Worm (Caenorhabditis elegans) whole organism, late embryonic: ENCODE measurements around the gene T11G6.2.

ENCODE experiments used
- C08G9.2 ChIP-seq: sonication (generic microtip); optimal IDR thresholded peaks from 2 replicates; lab custom pipeline; 2016; ENCODE audit warnings: mild to moderate bottlenecking, missing genetic modification characterization, moderate library complexity, missing compliant biosample characterization
- Y22D7AL.16 ChIP-seq: sonication (generic microtip); optimal IDR thresholded peaks from 2 replicates; lab custom pipeline; 2016; ENCODE audit warnings: missing genetic modification characterization, missing compliant biosample characterization
- ama-1 ChIP-seq: fragments of 150-350 bp; optimal IDR thresholded peaks from 2 replicates; lab custom pipeline; 2014
- ceh-14 ChIP-seq: sonication (generic microtip); optimal IDR thresholded peaks from 2 replicates; lab custom pipeline; 2016; ENCODE audit warnings: missing genotype, missing genetic modification characterization, missing compliant biosample characterization
- ceh-18 ChIP-seq: sonication (generic microtip); optimal IDR thresholded peaks from 2 replicates; lab custom pipeline; 2016; ENCODE audit warnings: missing genetic modification characterization, missing compliant biosample characterization
- ceh-19 ChIP-seq: fragments of 200-800 bp; sonication (Bioruptor generic); optimal IDR thresholded peaks from 2 replicates; lab custom pipeline; 2018; ENCODE audit warnings: mild to moderate bottlenecking, missing genetic modification characterization, missing compliant biosample characterization
- ceh-22 ChIP-seq: sonication (generic microtip); optimal IDR thresholded peaks from 2 replicates; lab custom pipeline; 2017; ENCODE audit warnings: missing biosample characterization, missing genetic modification characterization
- ceh-24 ChIP-seq: sonication (generic microtip); optimal IDR thresholded peaks from 2 replicates; lab custom pipeline; 2016; ENCODE audit warnings: mild to moderate bottlenecking, missing genetic modification characterization, missing compliant biosample characterization
- ceh-30 ChIP-seq: fragments of 150-350 bp; optimal IDR thresholded peaks from 2 replicates; lab custom pipeline; 2014; ENCODE audit warnings: missing biosample characterization, missing genetic modification characterization
- ceh-31 ChIP-seq: sonication (generic microtip); optimal IDR thresholded peaks from 2 replicates; lab custom pipeline; 2016; ENCODE audit warnings: missing genetic modification characterization, missing compliant biosample characterization
- ceh-34 ChIP-seq: sonication (generic microtip); optimal IDR thresholded peaks from 2 replicates; lab custom pipeline; 2016; ENCODE audit warnings: mild to moderate bottlenecking, missing genetic modification characterization, missing compliant biosample characterization
- ceh-6 ChIP-seq: fragments of 200-800 bp; sonication (Bioruptor generic); optimal IDR thresholded peaks from 2 replicates; lab custom pipeline; 2018; ENCODE audit warnings: mild to moderate bottlenecking, missing genetic modification characterization, missing compliant biosample characterization
- dmd-4 ChIP-seq: sonication (generic microtip); optimal IDR thresholded peaks from 2 replicates; lab custom pipeline; 2016; ENCODE audit warnings: borderline replicate concordance, missing genetic modification characterization, missing compliant biosample characterization
- dve-1 ChIP-seq: sonication (generic microtip); optimal IDR thresholded peaks from 2 replicates; lab custom pipeline; 2017; ENCODE audit warnings: antibody characterized with exemption, mild to moderate bottlenecking, missing genetic modification characterization, missing compliant biosample characterization
- elt-2 ChIP-seq: sonication (generic microtip); optimal IDR thresholded peaks from 2 replicates; lab custom pipeline; 2016; ENCODE audit warnings: missing genetic modification reagents, missing genetic modification characterization, missing compliant biosample characterization
- elt-4 ChIP-seq: sonication (generic microtip); optimal IDR thresholded peaks from 2 replicates; lab custom pipeline; 2016; ENCODE audit warnings: missing genetic modification characterization, missing compliant biosample characterization
- ets-4 ChIP-seq: sonication (generic microtip); optimal IDR thresholded peaks from 2 replicates; lab custom pipeline; 2016; ENCODE audit warnings: missing genetic modification characterization, missing compliant biosample characterization
- eyg-1 ChIP-seq: sonication (generic microtip); optimal IDR thresholded peaks from 2 replicates; lab custom pipeline; 2016; ENCODE audit warnings: missing genotype, missing genetic modification characterization, missing compliant biosample characterization
- fax-1 ChIP-seq: sonication (generic microtip); optimal IDR thresholded peaks from 2 replicates; lab custom pipeline; 2016; ENCODE audit warnings: missing genotype, missing genetic modification characterization, missing compliant biosample characterization
- fkh-10 ChIP-seq: fragments of 150-350 bp; optimal IDR thresholded peaks from 2 replicates; lab custom pipeline; 2014; ENCODE audit warnings: missing biosample characterization, missing genetic modification reagents, missing genetic modification characterization
- hlh-15 ChIP-seq: sonication (generic microtip); optimal IDR thresholded peaks from 2 replicates; lab custom pipeline; 2016; ENCODE audit warnings: missing genetic modification characterization, missing compliant biosample characterization
- hlh-6 ChIP-seq: sonication (generic microtip); optimal IDR thresholded peaks from 2 replicates; lab custom pipeline; 2016; ENCODE audit warnings: missing genotype, missing genetic modification characterization, missing compliant biosample characterization
- lim-6 ChIP-seq: sonication (generic microtip); optimal IDR thresholded peaks from 2 replicates; lab custom pipeline; 2016; ENCODE audit warnings: missing genetic modification characterization, missing compliant biosample characterization
- mec-3 ChIP-seq: sonication (generic microtip); optimal IDR thresholded peaks from 2 replicates; lab custom pipeline; 2016; ENCODE audit warnings: borderline replicate concordance, missing genetic modification characterization, missing compliant biosample characterization
- odd-2 ChIP-seq: sonication (generic microtip); optimal IDR thresholded peaks from 2 replicates; lab custom pipeline; 2017; ENCODE audit warnings: antibody characterized with exemption, mild to moderate bottlenecking, missing genetic modification characterization, missing compliant biosample characterization
- pag-3 ChIP-seq: sonication (generic microtip); optimal IDR thresholded peaks from 2 replicates; lab custom pipeline; 2016; ENCODE audit warnings: missing compliant biosample characterization, missing genetic modification characterization, borderline replicate concordance
- pat-9 ChIP-seq: fragments of 200-800 bp; sonication (Bioruptor generic); optimal IDR thresholded peaks from 2 replicates; lab custom pipeline; 2018; ENCODE audit warnings: mild to moderate bottlenecking, missing genetic modification characterization, moderate library complexity, missing compliant biosample characterization
- pax-1 ChIP-seq: fragments of 150-350 bp; optimal IDR thresholded peaks from 2 replicates; lab custom pipeline; 2014; ENCODE audit warnings: missing biosample characterization, missing genetic modification characterization
- pha-2 ChIP-seq: sonication (generic microtip); optimal IDR thresholded peaks from 2 replicates; lab custom pipeline; 2017; ENCODE audit warnings: mild to moderate bottlenecking, missing genetic modification characterization, missing compliant biosample characterization
- pha-4 ChIP-seq: fragments of 150-350 bp; optimal IDR thresholded peaks from 2 replicates; lab custom pipeline; 2018; ENCODE audit warnings: missing biosample characterization, missing genetic modification reagents, missing genetic modification characterization
- pros-1 ChIP-seq: fragments of 150-350 bp; optimal IDR thresholded peaks from 2 replicates; lab custom pipeline; 2014; ENCODE audit warnings: missing biosample characterization, missing genetic modification reagents, missing genetic modification characterization
- sdc-2 ChIP-seq: sonication (generic microtip); optimal IDR thresholded peaks from 2 replicates; lab custom pipeline; 2016; ENCODE audit warnings: missing genotype, missing genetic modification characterization, missing compliant biosample characterization
- syd-9 ChIP-seq: sonication (generic microtip); optimal IDR thresholded peaks from 2 replicates; lab custom pipeline; 2016; ENCODE audit warnings: mild to moderate bottlenecking, missing genetic modification characterization, moderate library complexity, missing compliant biosample characterization
- unc-3 ChIP-seq, 2 experiments: fragments of 200-800 bp in 1 of 2; sonication (Bioruptor generic) in 1 of 2; sonication (generic microtip) in 1 of 2; conservative IDR thresholded peaks in 1 of 2; optimal IDR thresholded peaks in 1 of 2; 2 replicates each; pipeline versions ENCODE4 v1.3.6 to Lab custom; 2016 to 2022; ENCODE audit warnings: missing compliant biosample characterization in 2 of 2, missing genetic modification characterization in 2 of 2, missing genetic modification reagents in 1 of 2
- unc-42 ChIP-seq: sonication (generic microtip); optimal IDR thresholded peaks from 2 replicates; lab custom pipeline; 2016; ENCODE audit warnings: missing genotype, missing genetic modification characterization, missing compliant biosample characterization
- unc-55 ChIP-seq: sonication (generic microtip); optimal IDR thresholded peaks from 2 replicates; lab custom pipeline; 2017; ENCODE audit warnings: missing biosample characterization, missing genetic modification reagents, missing genetic modification characterization
- ztf-16 ChIP-seq: sonication (generic microtip); optimal IDR thresholded peaks from 2 replicates; lab custom pipeline; 2017; ENCODE audit warnings: missing genetic modification characterization, missing compliant biosample characterization

Gene T11G6.2

DNA sequence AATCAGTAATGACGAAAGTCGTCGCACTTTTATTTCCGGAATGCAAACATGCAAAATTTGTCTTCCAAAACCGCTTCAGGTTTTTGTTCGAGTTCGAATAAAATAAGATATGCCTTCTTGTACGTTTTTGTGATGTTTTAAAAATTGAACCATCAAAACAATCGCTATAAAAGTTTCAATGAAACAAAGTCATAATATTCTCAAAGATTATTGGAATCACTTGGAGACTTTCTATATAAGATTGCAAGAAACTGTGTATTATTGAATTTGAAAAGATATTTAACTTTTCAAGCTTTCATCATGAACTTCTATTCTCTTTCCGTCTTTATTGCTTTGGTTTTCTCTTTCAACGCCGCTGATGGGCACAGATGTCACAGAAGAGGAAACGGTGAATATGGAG, 18.5 kb upstream of the T11G6.2 start, which contains the start of gene fipr-14 (continued):
- TF ChIP-seq ceh-31 (tag; lab: Kevin White, UChicago), result no peak
- TF ChIP-seq syd-9 (tag; lab: Kevin White, UChicago), result no peak

DNA sequence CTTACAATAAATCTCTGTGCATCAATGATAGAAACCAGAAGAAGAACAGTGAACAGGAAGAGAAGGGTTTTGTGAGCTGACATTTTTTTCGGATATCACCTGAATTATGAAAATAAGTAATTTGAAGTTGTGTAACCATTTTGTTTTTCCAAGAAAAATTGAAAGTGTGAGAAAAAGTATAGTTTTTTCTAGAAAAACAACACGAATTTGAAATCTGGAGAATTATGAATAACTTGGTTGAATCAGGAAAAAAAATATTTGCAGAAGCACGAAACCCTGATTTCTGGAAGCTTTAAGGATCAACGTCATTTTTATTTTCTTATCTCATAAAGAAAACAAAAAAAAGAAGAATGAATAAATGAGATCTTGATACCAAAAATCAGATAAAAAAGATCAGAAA, 16.2 kb upstream of the T11G6.2 start, which contains the start of gene F13E9.12:
Gene F13E9.12 (minus strand): TSS at position 101 of the 400 bp plus-strand sequence.
- TF ChIP-seq unc-55 (GFP tag; lab: Kevin White, UChicago) (no peak), dmd-4 (tag; lab: Kevin White, UChicago) (no peak), ceh-24 (no peak), ceh-31 (tag; lab: Kevin White, UChicago) (no peak), ets-4 (tag; lab: Kevin White, UChicago) (no peak), mec-3 (tag; lab: Kevin White, UChicago) (no peak), sdc-2 (no peak), dve-1 (tag; lab: Kevin White, UChicago) (no peak), fkh-10 (GFP tag; lab: Kevin White, UChicago) (no peak), ceh-18 (tag; lab: Kevin White, UChicago) (no peak), odd-2 (tag; lab: Kevin White, UChicago) (no peak), pax-1 (tag; lab: Kevin White, UChicago) (no peak), pat-9 (tag; lab: Kevin White, UChicago) (no peak), ceh-6 (GFP tag; lab: Kevin White, UChicago) (no peak), elt-2 (tag; lab: Kevin White, UChicago) (no peak), eyg-1 (no peak), ceh-30 (tag; lab: Kevin White, UChicago) (no peak), hlh-15 (tag; lab: Kevin White, UChicago) (no peak), ztf-16 (tag; lab: Kevin White, UChicago) (no peak)

DNA sequence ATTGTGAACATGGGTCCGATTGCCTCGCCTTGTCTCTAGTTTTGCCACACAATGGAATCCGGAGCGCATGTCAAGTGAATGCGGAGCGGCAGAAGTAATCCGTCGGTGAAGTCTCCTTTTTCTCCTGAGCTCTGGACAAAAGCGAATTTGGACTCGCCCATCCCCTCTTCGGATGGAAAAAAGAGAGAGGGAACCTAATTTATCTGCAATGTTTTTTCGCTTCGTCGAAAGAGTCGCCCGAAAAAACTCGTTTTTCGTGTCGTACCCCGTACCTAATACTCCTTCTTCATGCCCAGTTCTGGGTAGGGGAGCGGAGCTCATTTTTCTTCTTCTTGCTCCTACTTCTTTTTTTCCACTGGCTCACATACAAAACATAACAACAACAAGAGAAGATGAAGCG, 11.9 kb upstream of the T11G6.2 start:
- no peak for TF ChIP-seq C08G9.2
- peak; percentile 70 for TF ChIP-seq unc-42
- no peak for TF ChIP-seq mec-3 (tag; lab: Kevin White, UChicago)

DNA sequence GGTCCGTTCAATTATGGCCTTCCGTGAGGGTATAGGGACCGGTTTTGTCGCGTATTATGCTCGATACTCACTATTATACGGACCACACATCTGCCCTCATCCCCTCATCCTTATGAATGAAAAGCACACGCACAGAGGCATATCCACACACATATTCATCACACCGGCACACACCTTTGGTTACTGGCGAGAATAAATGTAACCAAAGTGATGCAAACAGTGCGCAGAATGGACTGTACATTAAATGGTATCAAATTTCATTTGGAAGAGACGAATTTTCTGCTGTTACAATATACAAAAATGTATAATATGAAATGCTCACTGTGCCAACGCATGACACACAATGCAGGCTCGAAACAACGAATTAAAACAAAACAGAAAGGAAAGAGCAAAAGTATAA, 11.3 kb upstream of the T11G6.2 start:
- TF ChIP-seq pha-4 (tag; lab: Kevin White, UChicago) (no peak), elt-4 (tag; lab: Kevin White, UChicago) (no peak), pros-1 (tag; lab: Kevin White, UChicago) (no peak), pha-2 (tag; lab: Kevin White, UChicago) (peak; percentile 5), ceh-34 (tag; lab: Kevin White, UChicago) (peak; percentile 79)

DNA sequence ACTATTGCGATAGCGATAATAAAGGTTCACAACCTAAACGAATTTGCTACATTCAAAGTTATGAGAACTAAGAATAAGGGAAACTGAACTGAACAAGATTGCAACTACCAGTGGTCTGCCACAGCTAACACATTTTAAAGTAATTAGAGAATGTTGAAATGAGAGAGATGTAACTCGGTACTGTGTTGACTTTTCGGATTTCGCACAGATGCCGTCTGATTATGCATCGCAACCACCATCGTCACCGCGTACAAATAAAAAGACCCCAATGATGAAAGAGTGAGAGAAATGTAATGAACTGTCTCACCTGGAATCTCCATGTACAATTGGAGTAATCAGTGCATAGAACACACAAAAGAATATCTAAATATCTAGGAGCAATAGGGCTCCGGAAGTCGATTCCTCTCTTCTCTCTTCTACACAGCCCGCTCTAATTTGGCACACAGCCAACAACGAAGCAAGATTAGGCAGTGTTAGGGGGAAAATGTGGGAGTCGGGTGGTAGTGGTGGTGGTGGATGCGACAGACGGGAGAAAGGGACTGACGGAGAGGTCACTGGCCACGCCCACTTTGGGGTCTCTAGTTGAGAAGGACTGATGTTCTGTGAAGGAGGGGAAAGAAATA, 10.4 kb upstream of the T11G6.2 start, which contains the start of gene F13E9.11:
Gene F13E9.11 (minus strand): TSS at position 507 of the 623 bp plus-strand sequence.
- TF ChIP-seq ceh-24 (no peak), unc-3 (GFP tag; conservative IDR thresholded peaks at IDR 0.05; lab: Robert Waterston, UW) (no peak), unc-3 (tag; optimal IDR thresholded peaks at IDR 0.05; lab: Kevin White, UChicago) (no peak), ama-1 (lab: Kevin White, UChicago) (no peak), ceh-31 (tag; lab: Kevin White, UChicago) (peak; percentile 55), ceh-30 (tag; lab: Kevin White, UChicago) (no peak), mec-3 (tag; lab: Kevin White, UChicago) (no peak), C08G9.2 (no peak), fax-1 (tag; lab: Kevin White, UChicago) (peak; percentile 40), ceh-22 (tag; lab: Kevin White, UChicago) (no peak), unc-42 (peak; percentile 61), ceh-14 (tag; lab: Kevin White, UChicago) (peak; percentile 23), pag-3 (tag; lab: Kevin White, UChicago) (peak; percentile 38), ceh-34 (tag; lab: Kevin White, UChicago) (no peak), hlh-6 (tag; lab: Kevin White, UChicago) (peak; percentile 65), dmd-4 (tag; lab: Kevin White, UChicago) (no peak), ceh-18 (tag; lab: Kevin White, UChicago) (no peak), lim-6 (tag; lab: Kevin White, UChicago) (no peak), ceh-19 (GFP tag; lab: Kevin White, UChicago) (no peak), Y22D7AL.16 (tag; lab: Kevin White, UChicago) (no peak), elt-2 (tag; lab: Kevin White, UChicago) (no peak)
- TF ChIP-seq, all 69 proteins: peak for 6
